Worm (Caenorhabditis elegans) whole organism, L1 larva: ENCODE data around the gene scl-1.
A peak's percentile ranks its signal among the peaks of the same experiment; 100 is the strongest.

ENCODE experiments used
- C16A3.4 ChIP-seq: fragments of 150-350 bp; optimal IDR thresholded peaks from 2 replicates; lab custom pipeline; 2014; ENCODE audit warnings: missing biosample characterization, missing genetic modification characterization
- Y116A8C.19 ChIP-seq: sonication (generic microtip); optimal IDR thresholded peaks from 2 replicates; lab custom pipeline; 2016; ENCODE audit warnings: missing compliant biosample characterization, missing genetic modification characterization, borderline replicate concordance
- alr-1 ChIP-seq: fragments of 200-800 bp; sonication (Bioruptor generic); optimal IDR thresholded peaks from 2 replicates; lab custom pipeline; 2018; ENCODE audit warnings: borderline replicate concordance, mild to moderate bottlenecking, missing genetic modification characterization, missing compliant biosample characterization
- aly-2 ChIP-seq: fragments of 150-350 bp; optimal IDR thresholded peaks from 2 replicates; lab custom pipeline; 2014; ENCODE audit warnings: missing biosample characterization, missing genetic modification characterization
- blmp-1 ChIP-seq: fragments of 150-350 bp; optimal IDR thresholded peaks from 2 replicates; lab custom pipeline; 2014; ENCODE audit warnings: missing biosample characterization, missing genetic modification characterization
- ceh-8 ChIP-seq: fragments of 200-800 bp; sonication (Bioruptor generic); optimal IDR thresholded peaks from 2 replicates; lab custom pipeline; 2018; ENCODE audit warnings: mild to moderate bottlenecking, missing genetic modification characterization, moderate library complexity, missing compliant biosample characterization
- ceh-90 ChIP-seq: sonication (generic microtip); optimal IDR thresholded peaks from 2 replicates; lab custom pipeline; 2016; ENCODE audit warnings: missing genetic modification characterization, missing compliant biosample characterization
- dpl-1 ChIP-seq, 3 experiments: fragments of 150-350 bp in 2 of 3; sonication (generic microtip) in 1 of 3; optimal IDR thresholded peaks; 2 replicates each; lab custom pipeline; 2014 to 2017; ENCODE audit warnings: missing biosample characterization in 3 of 3, missing genetic modification characterization in 3 of 3, missing genetic modification reagents in 3 of 3
- dsc-1 ChIP-seq: sonication (generic microtip); optimal IDR thresholded peaks from 2 replicates; lab custom pipeline; 2016; ENCODE audit warnings: mild to moderate bottlenecking, missing genetic modification characterization, missing compliant biosample characterization
- efl-1 ChIP-seq, 4 experiments: fragments of 150-350 bp; optimal IDR thresholded peaks in 3 of 4; peaks in 1 of 4; 1 replicate in 1 of 4; 2 replicates in 3 of 4; lab custom pipeline; 2014; ENCODE audit warnings: missing biosample characterization in 2 of 4, missing genetic modification characterization in 2 of 4, missing genetic modification reagents in 2 of 4
- efl-3 ChIP-seq: fragments of 200-800 bp; sonication (Bioruptor generic); optimal IDR thresholded peaks from 2 replicates; lab custom pipeline; 2018; ENCODE audit warnings: mild to moderate bottlenecking, missing genetic modification characterization, missing compliant biosample characterization
- elt-2 ChIP-seq: sonication (generic microtip); optimal IDR thresholded peaks from 2 replicates; lab custom pipeline; 2016; ENCODE audit warnings: missing genetic modification characterization, mild to moderate bottlenecking, inconsistent platforms, missing compliant biosample characterization, missing genetic modification reagents
- elt-3 ChIP-seq, 6 experiments: fragments of 150-350 bp in 1 of 6; sonication (generic microtip); optimal IDR thresholded peaks; 2 replicates each; lab custom pipeline; 2017 to 2018; ENCODE audit warnings: missing biosample characterization in 6 of 6, missing genetic modification characterization in 6 of 6, inconsistent platforms in 1 of 6
- fkh-8 ChIP-seq: sonication (generic microtip); optimal IDR thresholded peaks from 2 replicates; lab custom pipeline; 2016; ENCODE audit warnings: mild to moderate bottlenecking, missing genetic modification characterization, missing compliant biosample characterization
- fos-1 ChIP-seq: fragments of 150-350 bp; optimal IDR thresholded peaks from 2 replicates; lab custom pipeline; 2014; ENCODE audit warnings: missing biosample characterization, missing genetic modification characterization
- hlh-4 ChIP-seq: sonication (generic microtip); optimal IDR thresholded peaks from 2 replicates; lab custom pipeline; 2016; ENCODE audit warnings: mild to moderate bottlenecking, missing genetic modification characterization, missing compliant biosample characterization
- hpl-2 ChIP-seq: fragments of 150-350 bp; optimal IDR thresholded peaks from 2 replicates; lab custom pipeline; 2014; ENCODE audit warnings: missing biosample characterization, missing genetic modification reagents, missing genetic modification characterization
- isw-1 ChIP-seq: fragments of 200-800 bp; sonication (Bioruptor generic); IDR thresholded peaks from 2 replicates; pipeline ENCODE4 v1.3.6; 2022; ENCODE audit warnings: missing genetic modification characterization, missing compliant biosample characterization
- lin-14 ChIP-seq: fragments of 200-800 bp; sonication (Bioruptor generic); optimal IDR thresholded peaks from 2 replicates; lab custom pipeline; 2018; ENCODE audit warnings: mild to moderate bottlenecking, missing genetic modification characterization, moderate library complexity, missing compliant biosample characterization
- lin-35 ChIP-seq, 2 experiments: fragments of 150-350 bp; optimal IDR thresholded peaks; 2 replicates each; lab custom pipeline; 2014; ENCODE audit warnings: missing biosample characterization in 2 of 2, missing genetic modification characterization in 2 of 2, missing genetic modification reagents in 2 of 2
- lsy-2 ChIP-seq, 2 experiments: fragments of 150-350 bp; optimal IDR thresholded peaks; 2 replicates each; lab custom pipeline; 2014; ENCODE audit warnings: missing biosample characterization in 2 of 2, missing genetic modification characterization in 2 of 2
- mab-9 ChIP-seq: fragments of 200-800 bp; sonication (Bioruptor generic); IDR thresholded peaks from 2 replicates; pipeline ENCODE4 v1.3.6; 2022; ENCODE audit warnings: missing genetic modification reagents, missing genetic modification characterization, missing compliant biosample characterization
- mdl-1 ChIP-seq, 2 experiments: fragments of 150-350 bp; optimal IDR thresholded peaks; 2 replicates each; lab custom pipeline; 2014 to 2017; ENCODE audit warnings: missing biosample characterization in 2 of 2, missing genetic modification characterization in 2 of 2, inconsistent platforms in 1 of 2
- mep-1 ChIP-seq: fragments of 150-350 bp; optimal IDR thresholded peaks from 2 replicates; lab custom pipeline; 2014; ENCODE audit warnings: missing biosample characterization, missing genetic modification characterization
- nhr-12 ChIP-seq: sonication (generic microtip); optimal IDR thresholded peaks from 2 replicates; lab custom pipeline; 2017; ENCODE audit warnings: missing biosample characterization, missing genetic modification characterization
- nhr-19 ChIP-seq: fragments of 200-800 bp; sonication (Bioruptor generic); conservative IDR thresholded peaks from 2 replicates; pipeline ENCODE4 v1.3.6; 2022; ENCODE audit warnings: missing genetic modification characterization, missing compliant biosample characterization
- nhr-20 ChIP-seq: sonication (generic microtip); optimal IDR thresholded peaks from 2 replicates; lab custom pipeline; 2016; ENCODE audit warnings: mild to moderate bottlenecking, missing genetic modification characterization, missing compliant biosample characterization
- nhr-47 ChIP-seq: sonication (generic microtip); optimal IDR thresholded peaks from 2 replicates; lab custom pipeline; 2016; ENCODE audit warnings: mild to moderate bottlenecking, missing genetic modification characterization, moderate library complexity, missing compliant biosample characterization
- nhr-71 ChIP-seq: sonication (generic microtip); optimal IDR thresholded peaks from 2 replicates; lab custom pipeline; 2016; ENCODE audit warnings: mild to moderate bottlenecking, missing genetic modification characterization, moderate library complexity, missing compliant biosample characterization
- nhr-84 ChIP-seq: sonication (generic microtip); optimal IDR thresholded peaks from 2 replicates; lab custom pipeline; 2017; ENCODE audit warnings: missing biosample characterization, missing genetic modification characterization
- nhr-85 ChIP-seq: sonication (generic microtip); peaks from one replicate; lab custom pipeline; 2016; ENCODE audit warnings: missing genetic modification characterization, inconsistent platforms, missing compliant biosample characterization
- pqm-1 ChIP-seq: sonication (generic microtip); optimal IDR thresholded peaks from 3 replicates; lab custom pipeline; 2017; ENCODE audit warnings: missing biosample characterization, missing genetic modification characterization
- rnt-1 ChIP-seq: sonication (generic microtip); optimal IDR thresholded peaks from 2 replicates; lab custom pipeline; 2016; ENCODE audit warnings: mild to moderate bottlenecking, missing genetic modification characterization, moderate library complexity, missing compliant biosample characterization
- snpc-4 ChIP-seq: fragments of 150-350 bp; optimal IDR thresholded peaks from 2 replicates; lab custom pipeline; 2014; ENCODE audit warnings: missing biosample characterization, missing genetic modification characterization
- snu-23 ChIP-seq: sonication (generic microtip); optimal IDR thresholded peaks from 2 replicates; lab custom pipeline; 2016; ENCODE audit warnings: missing genetic modification characterization, missing compliant biosample characterization
- swsn-7 ChIP-seq: sonication (generic microtip); optimal IDR thresholded peaks from 2 replicates; lab custom pipeline; 2016; ENCODE audit warnings: missing genetic modification characterization, missing compliant biosample characterization
- tbx-2 ChIP-seq: sonication (generic microtip); optimal IDR thresholded peaks from 2 replicates; lab custom pipeline; 2016; ENCODE audit warnings: missing genetic modification characterization, missing compliant biosample characterization
- unc-30 ChIP-seq: sonication (generic microtip); optimal IDR thresholded peaks from 2 replicates; lab custom pipeline; 2017; ENCODE audit warnings: missing biosample characterization, missing genetic modification characterization
- vab-15 ChIP-seq: sonication (generic microtip); optimal IDR thresholded peaks from 2 replicates; lab custom pipeline; 2017; ENCODE audit warnings: missing genotype, mild to moderate bottlenecking, missing genetic modification characterization, missing compliant biosample characterization
- xbp-1 ChIP-seq: sonication (generic microtip); optimal IDR thresholded peaks from 2 replicates; lab custom pipeline; 2016; ENCODE audit warnings: missing genetic modification characterization, missing compliant biosample characterization
- ztf-11 ChIP-seq, 2 experiments: sonication (generic microtip); optimal IDR thresholded peaks; 2 replicates each; lab custom pipeline; 2016 to 2017; ENCODE audit warnings: missing genetic modification characterization in 2 of 2, missing biosample characterization in 1 of 2, missing compliant biosample characterization in 1 of 2
- ztf-4 ChIP-seq: fragments of 150-350 bp; optimal IDR thresholded peaks from 2 replicates; lab custom pipeline; 2014; ENCODE audit warnings: missing biosample characterization, missing genetic modification characterization

Gene scl-1

DNA sequence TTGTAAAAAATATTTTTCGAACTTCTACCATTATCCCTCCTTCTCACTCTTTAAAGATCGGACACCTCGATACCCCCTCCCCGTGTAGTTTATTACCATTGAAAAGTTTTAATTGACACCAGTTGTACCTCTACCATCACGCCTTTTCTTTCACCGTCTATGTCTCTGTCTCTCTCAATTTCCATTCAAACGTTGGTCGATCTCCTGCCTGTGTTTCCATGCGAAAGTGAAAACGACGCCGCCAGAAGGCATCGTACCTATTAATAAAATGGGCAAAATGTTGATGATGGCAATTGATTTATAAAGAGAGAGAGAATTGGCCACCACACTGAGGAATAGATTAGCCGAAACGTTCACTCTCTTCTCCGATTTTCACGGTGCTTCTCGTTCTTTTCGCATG, 42.9 kb upstream of the scl-1 start:
- TF ChIP-seq hpl-2 (GFP tag; lab: Kevin White, UChicago) (no peak), efl-1 (optimal IDR thresholded peaks at IDR 0.05; lab: Kevin White, UChicago) (no peak), efl-1 (GFP tag; optimal IDR thresholded peaks at IDR 0.05 in 1 of 2; lab: Kevin White, UChicago) (peak in 1 of 2 experiments; percentile 35), mep-1 (tag; lab: Kevin White, UChicago) (peak; percentile 22), rnt-1 (tag; lab: Kevin White, UChicago) (peak; percentile 17), nhr-85 (tag; lab: Kevin White, UChicago) (peak; percentile 75), Y116A8C.19 (tag; lab: Kevin White, UChicago) (no peak), lsy-2 (tag; optimal IDR thresholded peaks at IDR 0.05; lab: Kevin White, UChicago) (peak in 1 of 2 experiments; percentile 10), lin-14 (GFP tag; lab: Kevin White, UChicago) (peak; percentile 67), lin-35 (GFP tag; optimal IDR thresholded peaks at IDR 0.05; lab: Kevin White, UChicago) (peak in 1 of 2 experiments; percentile 14), nhr-20 (tag; lab: Kevin White, UChicago) (peak; percentile 17), elt-3 (tag; optimal IDR thresholded peaks at IDR 0.05; lab: Kevin White, UChicago) (peak in 1 of 6 experiments; percentile 65), mdl-1 (tag; optimal IDR thresholded peaks at IDR 0.05; lab: Kevin White, UChicago) (peak in 1 of 2 experiments; percentile 17), ztf-11 (tag; optimal IDR thresholded peaks at IDR 0.05; lab: Kevin White, UChicago) (no peak), ceh-90 (tag; lab: Kevin White, UChicago) (no peak), snu-23 (GFP tag; lab: Kevin White, UChicago) (peak; percentile 36), nhr-71 (peak; percentile 5), blmp-1 (tag; lab: Kevin White, UChicago) (peak; percentile 99)
- TF ChIP-seq, all 84 proteins: peak for 13

DNA sequence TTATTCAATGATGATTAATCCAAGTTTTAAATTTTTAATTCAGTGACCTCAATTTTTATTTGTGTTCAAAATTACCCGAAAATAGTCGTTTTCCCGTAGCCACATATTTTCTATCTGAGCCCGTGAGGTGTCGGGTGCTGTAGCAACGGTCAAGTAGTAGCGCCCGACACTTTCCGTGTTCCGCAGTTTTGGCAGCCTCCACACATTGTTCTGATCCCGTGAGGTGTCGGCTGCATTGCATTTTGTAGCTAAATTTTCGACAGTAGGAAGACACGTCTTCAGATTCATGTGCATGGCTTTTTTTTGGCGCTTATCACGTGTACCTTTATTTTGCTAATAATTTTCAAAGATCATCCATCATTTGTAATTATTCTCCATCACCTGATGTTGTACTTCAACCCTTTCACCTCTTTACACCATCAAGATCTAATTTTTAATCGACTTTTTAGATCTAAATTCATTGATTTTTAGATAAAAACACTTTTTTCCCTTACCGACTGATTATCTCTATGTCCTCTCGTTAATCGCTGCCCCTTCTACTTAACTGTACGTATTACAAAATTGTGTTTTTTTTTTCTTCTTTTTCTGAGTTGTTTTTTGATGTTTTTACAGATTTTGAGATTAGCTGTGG, 42.3 kb upstream of the scl-1 start:
- TF ChIP-seq nhr-20 (tag; lab: Kevin White, UChicago) (no peak), snpc-4 (tag; lab: Kevin White, UChicago) (peak; percentile 82), nhr-85 (tag; lab: Kevin White, UChicago) (peak; percentile 87), nhr-47 (tag; lab: Kevin White, UChicago) (no peak), lin-14 (GFP tag; lab: Kevin White, UChicago) (peak; percentile 20)

DNA sequence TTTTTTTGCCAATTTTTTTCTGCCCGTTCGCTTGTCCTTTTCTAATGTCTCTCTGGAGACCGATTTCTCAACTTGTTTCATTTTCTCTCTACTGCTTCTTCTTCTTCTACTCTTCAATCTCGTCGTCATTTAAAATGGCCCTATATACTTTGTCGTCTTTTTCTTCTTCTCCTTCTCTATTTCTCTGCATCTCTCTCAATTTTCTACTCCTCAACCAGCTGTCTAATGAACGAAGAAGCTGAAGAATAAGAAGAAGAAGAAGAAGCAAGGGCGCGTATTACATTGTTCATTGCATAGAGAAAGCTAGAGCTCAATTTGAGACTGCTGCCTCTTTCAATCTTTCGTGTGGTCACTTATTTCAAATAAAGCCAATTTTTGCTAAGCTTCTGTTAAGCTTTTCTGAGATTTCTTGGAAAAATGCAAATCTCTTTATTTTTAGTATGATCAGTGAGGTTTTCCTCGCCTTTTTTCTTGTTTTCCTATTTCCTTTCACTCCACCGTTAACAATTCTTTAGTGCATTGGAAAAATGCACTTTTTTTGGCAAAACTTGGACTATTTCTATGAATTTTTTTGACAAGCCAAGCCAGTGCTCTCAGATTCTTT, 40.2 kb upstream of the scl-1 start:
- peak; percentile 27 for TF ChIP-seq mep-1 (tag; lab: Kevin White, UChicago)
- TF ChIP-seq swsn-7 (tag; lab: Kevin White, UChicago), result peak; percentile 15
- peak; percentile 24 to 29 for TF ChIP-seq efl-1 (optimal IDR thresholded peaks at IDR 0.05; lab: Kevin White, UChicago)
- no peak for TF ChIP-seq efl-1 (GFP tag; optimal IDR thresholded peaks at IDR 0.05 in 1 of 2; lab: Kevin White, UChicago)
- no peak for TF ChIP-seq aly-2 (tag; lab: Kevin White, UChicago)
- TF ChIP-seq nhr-19 (GFP tag; lab: Robert Waterston, UW), result no peak
- TF ChIP-seq alr-1, result no peak
- no peak for TF ChIP-seq snpc-4 (tag; lab: Kevin White, UChicago)
- TF ChIP-seq dsc-1, result peak; percentile 89
- no peak for TF ChIP-seq nhr-20 (tag; lab: Kevin White, UChicago)
- TF ChIP-seq hpl-2 (GFP tag; lab: Kevin White, UChicago), result no peak
- TF ChIP-seq isw-1, result no peak
- no peak for TF ChIP-seq ceh-90 (tag; lab: Kevin White, UChicago)
- TF ChIP-seq elt-3 (tag; optimal IDR thresholded peaks at IDR 0.05; lab: Kevin White, UChicago), result no peak
- peak; percentile 31 for TF ChIP-seq snu-23 (GFP tag; lab: Kevin White, UChicago)
- no peak for TF ChIP-seq fos-1 (tag; lab: Kevin White, UChicago)
- peak in 1 of 2 experiments; percentile 35 for TF ChIP-seq lsy-2 (tag; optimal IDR thresholded peaks at IDR 0.05; lab: Kevin White, UChicago)
- no peak for TF ChIP-seq ztf-4
- peak; percentile 30 for TF ChIP-seq rnt-1 (tag; lab: Kevin White, UChicago)
- no peak for TF ChIP-seq C16A3.4
- peak; percentile 87 for TF ChIP-seq lin-14 (GFP tag; lab: Kevin White, UChicago)
- no peak for TF ChIP-seq mab-9 (GFP tag; lab: Robert Waterston, UW)
- TF ChIP-seq tbx-2, result no peak
- TF ChIP-seq nhr-84 (tag; lab: Kevin White, UChicago), result no peak
- no peak for TF ChIP-seq dpl-1 (GFP tag; optimal IDR thresholded peaks at IDR 0.05; lab: Kevin White, UChicago)
- no peak for TF ChIP-seq blmp-1 (tag; lab: Kevin White, UChicago)
- TF ChIP-seq efl-3 (GFP tag; lab: Kevin White, UChicago), result no peak
- no peak for TF ChIP-seq hlh-4 (tag; lab: Kevin White, UChicago)
- no peak for TF ChIP-seq unc-30 (tag; lab: Kevin White, UChicago)
- peak; percentile 43 for TF ChIP-seq nhr-47 (tag; lab: Kevin White, UChicago)
- peak; percentile 53 for TF ChIP-seq fkh-8 (tag; lab: Kevin White, UChicago)
- no peak for TF ChIP-seq pqm-1 (tag; lab: Kevin White, UChicago)
- TF ChIP-seq nhr-12 (tag; lab: Kevin White, UChicago), result no peak
- TF ChIP-seq vab-15, result no peak
- no peak for TF ChIP-seq elt-2
- no peak for TF ChIP-seq mdl-1 (tag; optimal IDR thresholded peaks at IDR 0.05; lab: Kevin White, UChicago)
- TF ChIP-seq ceh-8, result no peak
- no peak for TF ChIP-seq xbp-1
